Fruit fly (Drosophila melanogaster): ENCODE measurements around the gene CG34284.

dm6 chr3R:18897821-18898220 lies 4.9 kb downstream of the CG34284 start, which contains the start of gene CG14297:
- TF ChIP-seq psq (optimal IDR thresholded peaks at IDR 0.05) (no peak), h (optimal IDR thresholded peaks at IDR 0.05) (no peak), Sin3A (optimal IDR thresholded peaks at IDR 0.05) (no peak), insv (optimal IDR thresholded peaks at IDR 0.05) (no peak)

All from Kc167 (cell line).